Worm (Caenorhabditis elegans) whole organism, L4/young adult: ENCODE measurements around the gene srw-39.

ENCODE experiments used
- W03F9.2 ChIP-seq: fragments of 150-350 bp; optimal IDR thresholded peaks from 2 replicates; lab custom pipeline; 2014; ENCODE audit warnings: missing biosample characterization, missing genetic modification characterization
- dao-5 ChIP-seq: sonication (generic microtip); optimal IDR thresholded peaks from 2 replicates; lab custom pipeline; 2016; ENCODE audit warnings: missing genotype, missing genetic modification characterization, moderate library complexity, missing compliant biosample characterization
- him-1 ChIP-seq: sonication (generic microtip); optimal IDR thresholded peaks from 2 replicates; lab custom pipeline; 2016; ENCODE audit warnings: missing genotype, missing genetic modification reagents, missing genetic modification characterization, missing compliant biosample characterization

srw-39 gene

ce11 chrV:20171941-20172340 lies at the start of gene srw-39:
Gene srw-39 (minus strand): TSS chrV:20172041.
- TF ChIP-seq W03F9.2 (tag; lab: Kevin White, UChicago) (no peak), him-1 (tag; lab: Kevin White, UChicago) (no peak), dao-5 (tag; lab: Kevin White, UChicago) (no peak)

- no peak for TF ChIP-seq him-1 (tag; lab: Kevin White, UChicago)
Measured at ce11 chrV:20220604-20221003, 48.8 kb upstream of the srw-39 start.

ce11 chrV:20215197-20215596 lies 43.4 kb upstream of the srw-39 start, which contains the start of gene Y113G7B.11:
Gene Y113G7B.11 (minus strand): TSS chrV:20215297.
- TF ChIP-seq dao-5 (tag; lab: Kevin White, UChicago) (no peak), him-1 (tag; lab: Kevin White, UChicago) (no peak), W03F9.2 (tag; lab: Kevin White, UChicago) (no peak)

ce11 chrV:20213097-20213496 lies 41.3 kb upstream of the srw-39 start:
- TF ChIP-seq him-1 (tag; lab: Kevin White, UChicago) (no peak), W03F9.2 (tag; lab: Kevin White, UChicago) (no peak), dao-5 (tag; lab: Kevin White, UChicago) (no peak)

- TF ChIP-seq W03F9.2 (tag; lab: Kevin White, UChicago) (no peak), dao-5 (tag; lab: Kevin White, UChicago) (no peak), him-1 (tag; lab: Kevin White, UChicago) (no peak)
Measured at ce11 chrV:20212584-20212983, 40.7 kb upstream of the srw-39 start, which contains the start of gene Y113G7B.12. Gene Y113G7B.12 (minus strand): TSS chrV:20212684.

- no peak for TF ChIP-seq W03F9.2 (tag; lab: Kevin White, UChicago)
- no peak for TF ChIP-seq dao-5 (tag; lab: Kevin White, UChicago)
- TF ChIP-seq him-1 (tag; lab: Kevin White, UChicago): no peak
Measured at ce11 chrV:20206086-20206485, 34.2 kb upstream of the srw-39 start, which contains the start of the genes fbxb-59 and srbc-34. Gene fbxb-59 (minus strand): TSS chrV:20206186. Gene srbc-34 (plus strand): TSS chrV:20206318.

ce11 chrV:20203085-20203484 lies 31.2 kb upstream of the srw-39 start, which contains the start of gene fbxa-113:
Gene fbxa-113 (plus strand): TSS chrV:20203385.
- TF ChIP-seq W03F9.2 (tag; lab: Kevin White, UChicago): no peak
- no peak for TF ChIP-seq dao-5 (tag; lab: Kevin White, UChicago)
- TF ChIP-seq him-1 (tag; lab: Kevin White, UChicago): no peak

ce11 chrV:20201316-20201715 lies 29.5 kb upstream of the srw-39 start, which contains the start of gene fbxa-114:
Gene fbxa-114 (plus strand): TSS chrV:20201616.
- no peak for TF ChIP-seq him-1 (tag; lab: Kevin White, UChicago)
- no peak for TF ChIP-seq W03F9.2 (tag; lab: Kevin White, UChicago)
- no peak for TF ChIP-seq dao-5 (tag; lab: Kevin White, UChicago)

ce11 chrV:20199658-20200057 lies 27.8 kb upstream of the srw-39 start:
- TF ChIP-seq him-1 (tag; lab: Kevin White, UChicago): no peak
- no peak for TF ChIP-seq W03F9.2 (tag; lab: Kevin White, UChicago)
- TF ChIP-seq dao-5 (tag; lab: Kevin White, UChicago): no peak

- TF ChIP-seq him-1 (tag; lab: Kevin White, UChicago): no peak
- no peak for TF ChIP-seq W03F9.2 (tag; lab: Kevin White, UChicago)
- TF ChIP-seq dao-5 (tag; lab: Kevin White, UChicago): no peak
Measured at ce11 chrV:20198954-20199353, 27.1 kb upstream of the srw-39 start, which contains the start of gene fog-2. Gene fog-2 (plus strand): TSS chrV:20199254.

ce11 chrV:20196671-20197070 lies 24.8 kb upstream of the srw-39 start, which contains the start of gene ftr-1:
Gene ftr-1 (plus strand): TSS chrV:20196971.
- TF ChIP-seq dao-5 (tag; lab: Kevin White, UChicago) (no peak), W03F9.2 (tag; lab: Kevin White, UChicago) (no peak), him-1 (tag; lab: Kevin White, UChicago) (no peak)

- TF ChIP-seq W03F9.2 (tag; lab: Kevin White, UChicago) (no peak), dao-5 (tag; lab: Kevin White, UChicago) (no peak), him-1 (tag; lab: Kevin White, UChicago) (no peak)
Measured at ce11 chrV:20195451-20196036, 23.7 kb upstream of the srw-39 start, which contains the start of the genes srh-217 and Y113G7B.28. Gene srh-217 (minus strand): TSS chrV:20195551. Gene Y113G7B.28 (plus strand): TSS chrV:20195986.

ce11 chrV:20192102-20192880 lies 20.4 kb upstream of the srw-39 start, which contains the start of the genes fbxa-115 and Y113G7B.27:
Gene fbxa-115 (minus strand): TSS chrV:20192152.
Gene Y113G7B.27 (plus strand): TSS chrV:20192830.
- TF ChIP-seq W03F9.2 (tag; lab: Kevin White, UChicago) (no peak), him-1 (tag; lab: Kevin White, UChicago) (no peak), dao-5 (tag; lab: Kevin White, UChicago) (no peak)
